Worm (Caenorhabditis elegans): ENCODE measurements around the gene fbxb-52.

DNA sequence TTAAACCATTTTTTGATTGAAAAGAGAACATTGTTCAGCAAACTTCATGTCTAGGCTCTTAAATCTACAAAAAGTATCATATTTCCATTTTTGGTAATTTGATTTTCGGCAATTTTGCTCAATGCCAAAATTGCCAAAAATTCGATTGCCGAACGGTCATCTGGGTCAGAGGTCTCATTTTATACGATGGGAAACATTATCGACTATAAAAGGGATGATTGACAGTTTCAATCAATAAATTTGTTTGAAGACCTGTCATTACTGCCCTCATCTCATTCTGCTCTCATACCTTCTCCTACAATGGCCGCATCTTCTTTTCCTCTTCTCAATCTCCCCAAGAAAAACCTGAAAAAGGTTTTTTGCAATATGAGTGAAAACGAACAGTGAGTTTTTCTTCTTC lies 11.5 kb upstream of the fbxb-52 start, which contains the start of gene K05F6.14:
- TF ChIP-seq ztf-4 (tag; optimal IDR thresholded peaks at IDR 0.05) (no peak), efl-3 (GFP tag; optimal IDR thresholded peaks at IDR 0.05) (no peak)

Measured in whole organism, L1 larva.